Worm (Caenorhabditis elegans): ENCODE data around the gene F39E9.6.

- TF ChIP-seq nhr-12 (tag; optimal IDR thresholded peaks at IDR 0.05): no peak
- no peak for TF ChIP-seq snpc-4 (tag; optimal IDR thresholded peaks at IDR 0.05)
- TF ChIP-seq ama-1 (optimal IDR thresholded peaks at IDR 0.05): no peak
- TF ChIP-seq unc-62 (GFP tag; optimal IDR thresholded peaks at IDR 0.05): no peak
- TF ChIP-seq lsy-2 (tag; optimal IDR thresholded peaks at IDR 0.05): peak in 1 of 2 experiments; percentile 38
- TF ChIP-seq C34F6.9 (tag; optimal IDR thresholded peaks at IDR 0.05): peak; percentile 66
- TF ChIP-seq lin-39 (tag; optimal IDR thresholded peaks at IDR 0.05): no peak
- no peak for TF ChIP-seq nhr-77 (tag; optimal IDR thresholded peaks at IDR 0.05)
- TF ChIP-seq dmd-4 (tag; optimal IDR thresholded peaks at IDR 0.05): no peak
Measured at ce11 chrII:3270598-3270997, 42.7 kb downstream of the F39E9.6 start.

Measured in whole organism, L2 larva.